Fruit fly (Drosophila melanogaster) whole organism, wandering third instar larva: Measurements from ENCODE around the gene Polr2J.

Experiments
- Myc ChIP-seq: fragments of >200 bp; optimal IDR thresholded peaks from 2 replicates; lab custom pipeline; 2017
- N ChIP-seq: fragments of >200 bp; optimal IDR thresholded peaks from 2 replicates; lab custom pipeline; 2018; ENCODE audit warnings: missing biosample characterization, missing external identifiers, missing genetic modification characterization
- br ChIP-seq: fragments of 200-800 bp; sonication (Bioruptor generic); optimal IDR thresholded peaks from 2 replicates; lab custom pipeline; 2016; ENCODE audit warnings: missing biosample characterization, missing genetic modification characterization
- lola ChIP-seq: fragments of >200 bp; optimal IDR thresholded peaks from 2 replicates; lab custom pipeline; 2017; ENCODE audit warnings: missing biosample characterization, missing genetic modification characterization
- psq ChIP-seq: fragments of 200-800 bp; sonication (Bioruptor generic); optimal IDR thresholded peaks from 3 replicates; lab custom pipeline; 2017; ENCODE audit warnings: missing biosample characterization, mild to moderate bottlenecking, missing genetic modification characterization, moderate library complexity
- sage ChIP-seq: fragments of 200-800 bp; sonication (Bioruptor generic); optimal IDR thresholded peaks from 2 replicates; lab custom pipeline; 2016; ENCODE audit warnings: missing biosample characterization, mild to moderate bottlenecking, missing genetic modification characterization
- usp ChIP-seq: fragments of >200 bp; optimal IDR thresholded peaks from 2 replicates; lab custom pipeline; 2017; ENCODE audit warnings: missing biosample characterization, missing genetic modification characterization

DNA sequence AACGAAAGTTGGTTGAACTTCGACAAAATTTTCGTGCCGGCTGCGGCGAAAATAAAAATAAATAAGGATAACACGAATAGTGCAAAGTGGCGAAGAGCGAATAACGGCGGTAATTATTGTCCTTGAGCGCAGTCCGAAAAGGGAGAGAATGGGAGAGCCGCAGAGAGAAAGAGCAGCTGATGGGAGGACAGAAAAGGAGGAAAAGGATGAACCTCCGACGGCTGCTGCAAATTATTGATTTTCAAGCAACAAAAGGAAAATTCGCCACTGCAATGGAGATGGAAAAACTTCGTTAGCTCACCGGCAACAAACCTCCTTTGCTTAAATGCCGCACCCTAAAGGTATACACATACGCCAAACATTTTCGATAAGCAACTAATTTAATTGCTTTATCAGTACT is 27.4 kb downstream of the Polr2J start:
- TF ChIP-seq sage (GFP tag; lab: Kevin White, UChicago) (no peak), lola (GFP tag; lab: Kevin White, UChicago) (no peak), N (GFP tag; lab: Kevin White, UChicago) (no peak), br (no peak), usp (GFP tag; lab: Kevin White, UChicago) (no peak), Myc (lab: Kevin White, UChicago) (no peak), psq (GFP tag; lab: Kevin White, UChicago) (no peak)
